Worm (Caenorhabditis elegans): Measurements from ENCODE around the gene F26H11.4.

- TF ChIP-seq ets-7 (tag; optimal IDR thresholded peaks at IDR 0.05) (no peak), ama-1 (optimal IDR thresholded peaks at IDR 0.05) (no peak), F13C5.2 (tag; optimal IDR thresholded peaks at IDR 0.05) (no peak), tbx-37 (GFP tag; conservative IDR thresholded peaks at IDR 0.05) (no peak), ceh-13 (GFP tag; optimal IDR thresholded peaks at IDR 0.05) (no peak), scrt-1 (GFP tag; IDR thresholded peaks at IDR 0.05) (no peak), tra-4 (tag; optimal IDR thresholded peaks at IDR 0.05) (no peak)
These were observed 2.4 kb downstream of the F26H11.4 start, which contains the start of gene dsb-2 for ce11 chrII:14410768-14411167.

All from whole organism, early embryonic.